Worm (Caenorhabditis elegans) whole organism, L1 larva: ENCODE data around the gene dnj-25.
A peak's percentile ranks its signal among the peaks of the same experiment; 100 is the strongest.

Experiments
- C16A3.4 ChIP-seq: fragments of 150-350 bp; optimal IDR thresholded peaks from 2 replicates; lab custom pipeline; 2014; ENCODE audit warnings: missing biosample characterization, missing genetic modification characterization
- aha-1 ChIP-seq: fragments of 150-350 bp; optimal IDR thresholded peaks from 2 replicates; lab custom pipeline; 2014; ENCODE audit warnings: missing biosample characterization, missing genetic modification characterization
- alr-1 ChIP-seq: fragments of 200-800 bp; sonication (Bioruptor generic); optimal IDR thresholded peaks from 2 replicates; lab custom pipeline; 2018; ENCODE audit warnings: borderline replicate concordance, mild to moderate bottlenecking, missing genetic modification characterization, missing compliant biosample characterization
- ama-1 ChIP-seq: fragments of 150-350 bp; optimal IDR thresholded peaks from 2 replicates; lab custom pipeline; 2014
- ceh-8 ChIP-seq: fragments of 200-800 bp; sonication (Bioruptor generic); optimal IDR thresholded peaks from 2 replicates; lab custom pipeline; 2018; ENCODE audit warnings: mild to moderate bottlenecking, missing genetic modification characterization, moderate library complexity, missing compliant biosample characterization
- ceh-82 ChIP-seq, 3 experiments: fragments of 150-350 bp in 1 of 3; sonication (generic microtip) in 2 of 3; optimal IDR thresholded peaks; 2 replicates each; lab custom pipeline; 2014 to 2017; ENCODE audit warnings: missing biosample characterization in 3 of 3, missing genetic modification characterization in 3 of 3
- dpl-1 ChIP-seq, 3 experiments: fragments of 150-350 bp in 2 of 3; sonication (generic microtip) in 1 of 3; optimal IDR thresholded peaks; 2 replicates each; lab custom pipeline; 2014 to 2017; ENCODE audit warnings: missing biosample characterization in 3 of 3, missing genetic modification characterization in 3 of 3, missing genetic modification reagents in 3 of 3
- dsc-1 ChIP-seq: sonication (generic microtip); optimal IDR thresholded peaks from 2 replicates; lab custom pipeline; 2016; ENCODE audit warnings: mild to moderate bottlenecking, missing genetic modification characterization, missing compliant biosample characterization
- efl-1 ChIP-seq, 4 experiments: fragments of 150-350 bp; optimal IDR thresholded peaks in 3 of 4; peaks in 1 of 4; 1 replicate in 1 of 4; 2 replicates in 3 of 4; lab custom pipeline; 2014; ENCODE audit warnings: missing biosample characterization in 2 of 4, missing genetic modification characterization in 2 of 4, missing genetic modification reagents in 2 of 4
- ets-5 ChIP-seq: fragments of 200-800 bp; sonication (Bioruptor generic); IDR thresholded peaks from 2 replicates; pipeline ENCODE4 v1.3.6; 2022; ENCODE audit warnings: missing genetic modification characterization, missing compliant biosample characterization
- fkh-8 ChIP-seq: sonication (generic microtip); optimal IDR thresholded peaks from 2 replicates; lab custom pipeline; 2016; ENCODE audit warnings: mild to moderate bottlenecking, missing genetic modification characterization, missing compliant biosample characterization
- hlh-4 ChIP-seq: sonication (generic microtip); optimal IDR thresholded peaks from 2 replicates; lab custom pipeline; 2016; ENCODE audit warnings: mild to moderate bottlenecking, missing genetic modification characterization, missing compliant biosample characterization
- irx-1 ChIP-seq: sonication (generic microtip); optimal IDR thresholded peaks from 2 replicates; lab custom pipeline; 2016; ENCODE audit warnings: missing genetic modification characterization, missing compliant biosample characterization
- isw-1 ChIP-seq: fragments of 200-800 bp; sonication (Bioruptor generic); IDR thresholded peaks from 2 replicates; pipeline ENCODE4 v1.3.6; 2022; ENCODE audit warnings: missing genetic modification characterization, missing compliant biosample characterization
- lin-13 ChIP-seq: fragments of 150-350 bp; optimal IDR thresholded peaks from 2 replicates; lab custom pipeline; 2014; ENCODE audit warnings: missing biosample characterization, missing genetic modification reagents, missing genetic modification characterization
- lin-14 ChIP-seq: fragments of 200-800 bp; sonication (Bioruptor generic); optimal IDR thresholded peaks from 2 replicates; lab custom pipeline; 2018; ENCODE audit warnings: mild to moderate bottlenecking, missing genetic modification characterization, moderate library complexity, missing compliant biosample characterization
- lin-15B ChIP-seq: fragments of 150-350 bp; sonication (generic microtip); optimal IDR thresholded peaks from 3 replicates; lab custom pipeline; 2014; ENCODE audit warnings: missing biosample characterization, missing genetic modification characterization
- lin-35 ChIP-seq, 2 experiments: fragments of 150-350 bp; optimal IDR thresholded peaks; 2 replicates each; lab custom pipeline; 2014; ENCODE audit warnings: missing biosample characterization in 2 of 2, missing genetic modification characterization in 2 of 2, missing genetic modification reagents in 2 of 2
- lir-3 ChIP-seq: sonication (generic microtip); optimal IDR thresholded peaks from 2 replicates; lab custom pipeline; 2016; ENCODE audit warnings: mild to moderate bottlenecking, missing genetic modification characterization, moderate library complexity, missing compliant biosample characterization; ENCODE audit not compliant: poor library complexity
- lsy-2 ChIP-seq, 2 experiments: fragments of 150-350 bp; optimal IDR thresholded peaks; 2 replicates each; lab custom pipeline; 2014; ENCODE audit warnings: missing biosample characterization in 2 of 2, missing genetic modification characterization in 2 of 2
- mab-9 ChIP-seq: fragments of 200-800 bp; sonication (Bioruptor generic); IDR thresholded peaks from 2 replicates; pipeline ENCODE4 v1.3.6; 2022; ENCODE audit warnings: missing genetic modification reagents, missing genetic modification characterization, missing compliant biosample characterization
- mdl-1 ChIP-seq, 2 experiments: fragments of 150-350 bp; optimal IDR thresholded peaks; 2 replicates each; lab custom pipeline; 2014 to 2017; ENCODE audit warnings: missing biosample characterization in 2 of 2, missing genetic modification characterization in 2 of 2, inconsistent platforms in 1 of 2
- mef-2 ChIP-seq: fragments of 150-350 bp; optimal IDR thresholded peaks from 2 replicates; lab custom pipeline; 2014; ENCODE audit warnings: missing biosample characterization, missing genetic modification characterization
- mep-1 ChIP-seq: fragments of 150-350 bp; optimal IDR thresholded peaks from 2 replicates; lab custom pipeline; 2014; ENCODE audit warnings: missing biosample characterization, missing genetic modification characterization
- nhr-19 ChIP-seq: fragments of 200-800 bp; sonication (Bioruptor generic); conservative IDR thresholded peaks from 2 replicates; pipeline ENCODE4 v1.3.6; 2022; ENCODE audit warnings: missing genetic modification characterization, missing compliant biosample characterization
- nhr-20 ChIP-seq: sonication (generic microtip); optimal IDR thresholded peaks from 2 replicates; lab custom pipeline; 2016; ENCODE audit warnings: mild to moderate bottlenecking, missing genetic modification characterization, missing compliant biosample characterization
- nhr-237 ChIP-seq: fragments of 150-350 bp; optimal IDR thresholded peaks from 2 replicates; lab custom pipeline; 2014; ENCODE audit warnings: missing biosample characterization, missing genetic modification characterization
- nhr-28 ChIP-seq: fragments of 150-350 bp; optimal IDR thresholded peaks from 2 replicates; lab custom pipeline; 2014; ENCODE audit warnings: missing biosample characterization, missing genetic modification characterization
- nhr-47 ChIP-seq: sonication (generic microtip); optimal IDR thresholded peaks from 2 replicates; lab custom pipeline; 2016; ENCODE audit warnings: mild to moderate bottlenecking, missing genetic modification characterization, moderate library complexity, missing compliant biosample characterization
- nhr-71 ChIP-seq: sonication (generic microtip); optimal IDR thresholded peaks from 2 replicates; lab custom pipeline; 2016; ENCODE audit warnings: mild to moderate bottlenecking, missing genetic modification characterization, moderate library complexity, missing compliant biosample characterization
- nhr-76 ChIP-seq: sonication (generic microtip); optimal IDR thresholded peaks from 2 replicates; lab custom pipeline; 2017; ENCODE audit warnings: missing biosample characterization, missing genetic modification characterization
- nhr-85 ChIP-seq: sonication (generic microtip); peaks from one replicate; lab custom pipeline; 2016; ENCODE audit warnings: missing genetic modification characterization, inconsistent platforms, missing compliant biosample characterization
- nhr-90 ChIP-seq: sonication (generic microtip); optimal IDR thresholded peaks from 2 replicates; lab custom pipeline; 2016; ENCODE audit warnings: mild to moderate bottlenecking, missing genetic modification characterization, missing compliant biosample characterization; ENCODE audit not compliant: poor library complexity
- pag-3 ChIP-seq: sonication (generic microtip); optimal IDR thresholded peaks from 2 replicates; lab custom pipeline; 2017; ENCODE audit warnings: missing genetic modification characterization, mild to moderate bottlenecking, missing compliant biosample characterization, antibody characterized with exemption, borderline replicate concordance; ENCODE audit not compliant: insufficient read depth
- pax-3 ChIP-seq: fragments of 200-800 bp; sonication (Bioruptor generic); optimal IDR thresholded peaks from 2 replicates; lab custom pipeline; 2018; ENCODE audit warnings: mild to moderate bottlenecking, missing genetic modification characterization, moderate library complexity, missing compliant biosample characterization
- pqm-1 ChIP-seq: sonication (generic microtip); optimal IDR thresholded peaks from 3 replicates; lab custom pipeline; 2017; ENCODE audit warnings: missing biosample characterization, missing genetic modification characterization
- rnt-1 ChIP-seq: sonication (generic microtip); optimal IDR thresholded peaks from 2 replicates; lab custom pipeline; 2016; ENCODE audit warnings: mild to moderate bottlenecking, missing genetic modification characterization, moderate library complexity, missing compliant biosample characterization
- skn-1 ChIP-seq: fragments of 150-350 bp; optimal IDR thresholded peaks from 2 replicates; lab custom pipeline; 2014; ENCODE audit warnings: missing biosample characterization, missing genetic modification characterization
- snpc-4 ChIP-seq: fragments of 150-350 bp; optimal IDR thresholded peaks from 2 replicates; lab custom pipeline; 2014; ENCODE audit warnings: missing biosample characterization, missing genetic modification characterization
- snu-23 ChIP-seq: sonication (generic microtip); optimal IDR thresholded peaks from 2 replicates; lab custom pipeline; 2016; ENCODE audit warnings: missing genetic modification characterization, missing compliant biosample characterization
- sox-4 ChIP-seq: sonication (generic microtip); optimal IDR thresholded peaks from 2 replicates; lab custom pipeline; 2016; ENCODE audit warnings: missing genetic modification characterization, missing compliant biosample characterization
- sptf-1 ChIP-seq: fragments of 150-350 bp; optimal IDR thresholded peaks from 2 replicates; lab custom pipeline; 2014; ENCODE audit warnings: missing biosample characterization, missing genetic modification characterization
- sup-37 ChIP-seq: fragments of 200-800 bp; sonication (Bioruptor generic); optimal IDR thresholded peaks from 2 replicates; lab custom pipeline; 2018; ENCODE audit warnings: mild to moderate bottlenecking, missing genetic modification characterization, missing compliant biosample characterization
- unc-86 ChIP-seq: sonication (generic microtip); optimal IDR thresholded peaks from 2 replicates; lab custom pipeline; 2016; ENCODE audit warnings: missing genetic modification characterization, missing compliant biosample characterization
- xbp-1 ChIP-seq: sonication (generic microtip); optimal IDR thresholded peaks from 2 replicates; lab custom pipeline; 2016; ENCODE audit warnings: missing genetic modification characterization, missing compliant biosample characterization
- zag-1 ChIP-seq: fragments of 150-350 bp; optimal IDR thresholded peaks from 2 replicates; lab custom pipeline; 2014; ENCODE audit warnings: missing biosample characterization, missing genetic modification characterization
- ztf-4 ChIP-seq: fragments of 150-350 bp; optimal IDR thresholded peaks from 2 replicates; lab custom pipeline; 2014; ENCODE audit warnings: missing biosample characterization, missing genetic modification characterization

The dnj-25 gene

DNA sequence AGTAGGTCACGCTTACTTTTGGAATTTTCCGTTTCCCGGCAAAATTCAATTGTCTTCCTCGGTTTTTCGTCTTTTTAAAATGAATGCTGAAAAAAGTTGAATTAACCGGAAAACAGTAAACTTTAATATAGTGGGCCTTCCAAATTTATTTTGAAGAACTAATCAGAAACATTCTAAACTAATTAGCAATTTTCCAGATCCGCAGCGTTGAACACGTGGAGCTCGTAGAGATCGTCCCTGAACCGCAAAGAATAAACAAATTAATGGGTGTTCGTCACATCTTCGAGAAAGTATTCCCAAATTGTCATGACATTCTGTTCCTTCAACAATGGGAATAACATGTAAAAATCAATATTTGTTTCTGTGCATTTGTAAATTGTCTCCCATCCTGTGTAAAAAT lies 27.9 kb downstream of the dnj-25 start:
- no peak for TF ChIP-seq xbp-1 (tag; lab: Kevin White, UChicago)
- no peak for TF ChIP-seq snpc-4 (tag; lab: Kevin White, UChicago)
- no peak for TF ChIP-seq efl-1 (optimal IDR thresholded peaks at IDR 0.05; lab: Kevin White, UChicago)
- peak in 1 of 2 experiments; percentile 70 for TF ChIP-seq efl-1 (GFP tag; optimal IDR thresholded peaks at IDR 0.05 in 1 of 2; lab: Kevin White, UChicago)
- no peak for TF ChIP-seq ceh-82 (tag; optimal IDR thresholded peaks at IDR 0.05; lab: Kevin White, UChicago)
- TF ChIP-seq mep-1 (tag; lab: Kevin White, UChicago): no peak
- TF ChIP-seq aha-1 (tag; lab: Kevin White, UChicago): no peak
- peak; percentile 1 for TF ChIP-seq dsc-1 (tag; lab: Kevin White, UChicago)
- TF ChIP-seq pqm-1: no peak
- no peak for TF ChIP-seq skn-1 (tag; lab: Kevin White, UChicago)
- TF ChIP-seq nhr-76 (tag; lab: Kevin White, UChicago): no peak
- no peak for TF ChIP-seq ceh-8 (GFP tag; lab: Kevin White, UChicago)
- TF ChIP-seq isw-1: no peak
- TF ChIP-seq mef-2 (tag; lab: Kevin White, UChicago): no peak
- no peak for TF ChIP-seq zag-1 (tag; lab: Kevin White, UChicago)
- TF ChIP-seq sup-37 (GFP tag; lab: Kevin White, UChicago): no peak
- TF ChIP-seq nhr-28 (tag; lab: Kevin White, UChicago): no peak

ce11 chrV:20714503-20714902 lies 29.6 kb downstream of the dnj-25 start:
- TF ChIP-seq irx-1 (tag; lab: Kevin White, UChicago): no peak
- peak; percentile 11 for TF ChIP-seq ama-1
- TF ChIP-seq rnt-1: no peak

ce11 chrV:20713620-20714019 lies 30.5 kb downstream of the dnj-25 start, which contains the start of gene Y44A6C.1:
TSS of gene Y44A6C.1 (plus strand) at chrV:20713920.
- TF ChIP-seq pax-3 (tag; lab: Kevin White, UChicago) (no peak), nhr-237 (tag; lab: Kevin White, UChicago) (no peak), nhr-71 (tag; lab: Kevin White, UChicago) (peak; percentile 22)

ce11 chrV:20712994-20713326 lies 31.2 kb downstream of the dnj-25 start:
- TF ChIP-seq mab-9 (GFP tag; lab: Robert Waterston, UW) (no peak), sptf-1 (tag; lab: Kevin White, UChicago) (no peak), mep-1 (tag; lab: Kevin White, UChicago) (peak; percentile 24), C16A3.4 (tag; lab: Kevin White, UChicago) (peak; percentile 30), lin-15B (no peak), lin-14 (GFP tag; lab: Kevin White, UChicago) (peak; percentile 83), ceh-82 (tag; optimal IDR thresholded peaks at IDR 0.05; lab: Kevin White, UChicago) (peak in 1 of 3 experiments; percentile 24), nhr-47 (tag; lab: Kevin White, UChicago) (peak; percentile 45), snu-23 (peak; percentile 71), nhr-20 (peak; percentile 59), pag-3 (tag; lab: Kevin White, UChicago) (peak; percentile 9), nhr-19 (GFP tag; lab: Robert Waterston, UW) (peak; percentile 56), hlh-4 (tag; lab: Kevin White, UChicago) (no peak), sup-37 (GFP tag; lab: Kevin White, UChicago) (no peak), rnt-1 (peak; percentile 70), sox-4 (tag; lab: Kevin White, UChicago) (no peak), irx-1 (tag; lab: Kevin White, UChicago) (no peak), alr-1 (tag; lab: Kevin White, UChicago) (no peak), ets-5 (GFP tag; lab: Robert Waterston, UW) (no peak), lsy-2 (tag; optimal IDR thresholded peaks at IDR 0.05; lab: Kevin White, UChicago) (peak; percentile 32 to 47), unc-86 (peak; percentile 13), lin-35 (GFP tag; optimal IDR thresholded peaks at IDR 0.05; lab: Kevin White, UChicago) (peak; percentile 61 to 76), lin-13 (peak; percentile 59), nhr-28 (tag; lab: Kevin White, UChicago) (no peak), fkh-8 (tag; lab: Kevin White, UChicago) (peak; percentile 3), nhr-85 (tag; lab: Kevin White, UChicago) (peak; percentile 54), lir-3 (peak; percentile 51), ztf-4 (peak; percentile 74), nhr-90 (tag; lab: Kevin White, UChicago) (no peak), xbp-1 (tag; lab: Kevin White, UChicago) (peak; percentile 50), dpl-1 (GFP tag; optimal IDR thresholded peaks at IDR 0.05; lab: Kevin White, UChicago) (peak; percentile 35 to 80 (median 42)), mdl-1 (tag; optimal IDR thresholded peaks at IDR 0.05; lab: Kevin White, UChicago) (peak; percentile 27 to 89)
